Worm (Caenorhabditis elegans) whole organism, L4 larva: ENCODE measurements around the gene srj-44.

Source experiments
- ZK337.2 ChIP-seq: fragments of 200-800 bp; sonication (Bioruptor generic); IDR thresholded peaks from 2 replicates; pipeline ENCODE4 v1.3.6; 2022; ENCODE audit warnings: missing genetic modification reagents, missing genetic modification characterization, missing compliant biosample characterization
- ama-1 ChIP-seq: fragments of 150-350 bp; optimal IDR thresholded peaks from 2 replicates; lab custom pipeline; 2014; ENCODE audit warnings: inconsistent platforms, mixed read lengths
- ceh-82 ChIP-seq: sonication (generic microtip); optimal IDR thresholded peaks from 2 replicates; lab custom pipeline; 2017; ENCODE audit warnings: missing biosample characterization, missing genetic modification characterization
- mep-1 ChIP-seq: fragments of 150-350 bp; sonication (generic microtip); optimal IDR thresholded peaks from 3 replicates; lab custom pipeline; 2014; ENCODE audit warnings: missing biosample characterization, missing genetic modification characterization
- nhr-6 ChIP-seq: fragments of 150-350 bp; optimal IDR thresholded peaks from 2 replicates; lab custom pipeline; 2014; ENCODE audit warnings: missing biosample characterization, missing genetic modification characterization

- TF ChIP-seq nhr-6 (tag; lab: Kevin White, UChicago), result no peak
- no peak for TF ChIP-seq ama-1 (lab: Kevin White, UChicago)
- TF ChIP-seq ZK337.2, result no peak
- TF ChIP-seq mep-1 (tag; lab: Kevin White, UChicago), result no peak
- no peak for TF ChIP-seq ceh-82
These were observed 9.2 kb downstream of the srj-44 start, which contains the start of gene srj-45 for ce11 chrV:2836501-2836900.
